Worm (Caenorhabditis elegans): Measurements from ENCODE around the gene W06A7.4.
A peak's percentile ranks its signal among the peaks of the same experiment; 100 is the strongest.
"Not testable (repeated sequence)": the region's sequence is repeated elsewhere in the genome, so short reads cannot be mapped to it uniquely, and the experiment has no call there.

W06A7.4 gene

DNA sequence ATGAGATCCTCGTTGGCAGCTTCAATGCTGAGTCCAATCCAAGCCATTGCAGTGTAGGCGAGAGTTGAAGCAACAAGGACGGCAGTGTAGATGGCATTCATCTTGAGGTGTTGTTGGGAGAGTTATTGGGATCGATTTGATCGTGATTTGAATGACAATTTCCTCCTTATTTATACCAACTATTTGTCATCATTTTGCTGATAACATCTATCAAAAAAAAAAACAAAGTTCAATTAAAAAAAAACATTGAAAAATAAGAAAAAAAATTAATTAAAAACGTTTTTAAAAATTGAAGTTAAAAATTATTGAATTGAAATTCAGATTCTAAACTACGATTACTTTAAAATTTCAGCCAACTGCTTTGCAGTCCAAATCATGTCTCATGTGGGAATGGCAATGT, 2.7 kb downstream of the W06A7.4 start, which contains the start of gene nspa-8:
TSS of gene nspa-8 (minus strand) at position 101 of the 400 bp plus-strand sequence.
- TF ChIP-seq elt-3, ceh-39, sptf-1 (tag; optimal IDR thresholded peaks at IDR 0.05): not testable (repeated sequence)

ce11 chrV:14828407-14828806, 4.2 kb downstream of the W06A7.4 start:
- TF ChIP-seq mab-5 (tag; optimal IDR thresholded peaks at IDR 0.05) (no peak), ceh-83 (GFP tag; optimal IDR thresholded peaks at IDR 0.05) (peak; percentile 34), sem-2 (GFP tag; optimal IDR thresholded peaks at IDR 0.05) (peak; percentile 16)

- TF ChIP-seq sem-2 (GFP tag; optimal IDR thresholded peaks at IDR 0.05) (no peak), hlh-1 (tag; optimal IDR thresholded peaks at IDR 0.05) (peak; percentile 66), ztf-11 (tag; optimal IDR thresholded peaks at IDR 0.05) (no peak), nhr-2 (tag; optimal IDR thresholded peaks at IDR 0.05) (peak; percentile 80), pha-4 (tag; optimal IDR thresholded peaks at IDR 0.05) (peak; percentile 30), unc-120 (tag; optimal IDR thresholded peaks at IDR 0.05; ENCODE audit: poor library complexity, severe bottlenecking) (peak; percentile 63), elt-1 (tag; optimal IDR thresholded peaks at IDR 0.05; ENCODE audit: borderline replicate concordance, insufficient read depth) (no peak), drap-1 (GFP tag; optimal IDR thresholded peaks at IDR 0.05) (peak; percentile 68), M03D4.4 (tag; optimal IDR thresholded peaks at IDR 0.05) (peak; percentile 5)
These were observed 6.3 kb downstream of the W06A7.4 start for ce11 chrV:14830267-14831175.

ce11 chrV:14831460-14832120, 7.4 kb downstream of the W06A7.4 start:
- TF ChIP-seq unc-39 (tag; optimal IDR thresholded peaks at IDR 0.05) (no peak), nhr-12 (tag; optimal IDR thresholded peaks at IDR 0.05) (no peak), unc-120 (tag; optimal IDR thresholded peaks at IDR 0.05; ENCODE audit: poor library complexity, severe bottlenecking) (peak; percentile 38), elt-3 (tag; optimal IDR thresholded peaks at IDR 0.05) (peak; percentile 38), ham-2 (GFP tag; optimal IDR thresholded peaks at IDR 0.05) (no peak), nhr-76 (tag; optimal IDR thresholded peaks at IDR 0.05) (no peak), bed-3 (GFP tag; optimal IDR thresholded peaks at IDR 0.05) (no peak), nhr-237 (tag; optimal IDR thresholded peaks at IDR 0.05) (no peak), zip-8 (tag; optimal IDR thresholded peaks at IDR 0.05) (no peak), sptf-1 (tag; optimal IDR thresholded peaks at IDR 0.05) (no peak), nhr-2 (tag; optimal IDR thresholded peaks at IDR 0.05) (no peak), snpc-4 (tag; optimal IDR thresholded peaks at IDR 0.05) (no peak), hlh-1 (tag; optimal IDR thresholded peaks at IDR 0.05) (no peak), mep-1 (tag; optimal IDR thresholded peaks at IDR 0.05) (no peak), pha-4 (tag; optimal IDR thresholded peaks at IDR 0.05) (no peak), cnd-1 (tag; optimal IDR thresholded peaks at IDR 0.05) (no peak), nhr-28 (tag; optimal IDR thresholded peaks at IDR 0.05) (no peak), blmp-1 (tag; optimal IDR thresholded peaks at IDR 0.05) (no peak), unc-62 (GFP tag; optimal IDR thresholded peaks at IDR 0.05) (peak; percentile 18), elt-1 (tag; optimal IDR thresholded peaks at IDR 0.05; ENCODE audit: borderline replicate concordance, insufficient read depth) (peak; percentile 58), mls-2 (tag; optimal IDR thresholded peaks at IDR 0.05) (no peak)

- TF ChIP-seq lsy-2 (tag; optimal IDR thresholded peaks at IDR 0.05) (no peak), pha-4 (tag; optimal IDR thresholded peaks at IDR 0.05) (no peak), ces-1 (GFP tag; optimal IDR thresholded peaks at IDR 0.05) (peak; percentile 68), ceh-83 (GFP tag; optimal IDR thresholded peaks at IDR 0.05) (no peak), sptf-1 (tag; optimal IDR thresholded peaks at IDR 0.05) (no peak), cnd-1 (tag; optimal IDR thresholded peaks at IDR 0.05) (no peak), ham-2 (GFP tag; optimal IDR thresholded peaks at IDR 0.05) (no peak), sem-2 (GFP tag; optimal IDR thresholded peaks at IDR 0.05) (no peak), tbx-8 (GFP tag; optimal IDR thresholded peaks at IDR 0.05) (no peak), ztf-11 (tag; optimal IDR thresholded peaks at IDR 0.05) (peak; percentile 1), mep-1 (tag; optimal IDR thresholded peaks at IDR 0.05) (no peak), mls-2 (tag; optimal IDR thresholded peaks at IDR 0.05) (peak; percentile 48), ceh-43 (GFP tag; optimal IDR thresholded peaks at IDR 0.05) (no peak)
These were observed 8.0 kb downstream of the W06A7.4 start for ce11 chrV:14832121-14832788.

Measured in whole organism, mixed stage, embryonic.